Fruit fly (Drosophila melanogaster) whole organism, embryonic: ENCODE measurements around the gene rtv.

ENCODE experiments used
- Atf3 ChIP-seq: fragments of 200-800 bp; sonication (Bioruptor generic); optimal IDR thresholded peaks from 3 replicates; lab custom pipeline; 2016; ENCODE audit warnings: missing biosample characterization, missing genetic modification characterization
- CG10209 ChIP-seq: fragments of 200-800 bp; sonication (Bioruptor generic); optimal IDR thresholded peaks from 3 replicates; lab custom pipeline; 2017; ENCODE audit warnings: missing biosample characterization, mild to moderate bottlenecking, missing genetic modification characterization, missing genetic modification reagents
- CG10959 ChIP-seq: fragments of 200-800 bp; sonication (Bioruptor generic); IDR thresholded peaks from 2 replicates; pipeline ENCODE4 v1.3.6; 2022; ENCODE audit warnings: missing biosample characterization, missing genetic modification characterization
- CG11504 ChIP-seq: fragments of 200-800 bp; sonication (Bioruptor generic); optimal IDR thresholded peaks from 3 replicates; lab custom pipeline; 2019; ENCODE audit warnings: missing biosample characterization, mild to moderate bottlenecking, missing genetic modification characterization, moderate library complexity
- CG12219 ChIP-seq: fragments of 200-800 bp; sonication (Bioruptor generic); optimal IDR thresholded peaks from 3 replicates; lab custom pipeline; 2018; ENCODE audit warnings: missing biosample characterization, mild to moderate bottlenecking, missing genetic modification characterization
- CG1233 ChIP-seq: fragments of 200-800 bp; sonication (Bioruptor generic); optimal IDR thresholded peaks from 4 replicates; lab custom pipeline; 2018; ENCODE audit warnings: missing biosample characterization, mild to moderate bottlenecking, missing genetic modification characterization
- CG13287 ChIP-seq: fragments of 200-800 bp; sonication (Bioruptor generic); IDR thresholded peaks from 2 replicates; pipeline ENCODE4 v1.3.6; 2022; ENCODE audit warnings: missing biosample characterization, missing genetic modification characterization; ENCODE audit not compliant: partially characterized antibody
- CG15269 ChIP-seq: fragments of 200-800 bp; sonication (Bioruptor generic); optimal IDR thresholded peaks from 2 replicates; lab custom pipeline; 2018; ENCODE audit warnings: missing biosample characterization, mild to moderate bottlenecking, missing genetic modification characterization, moderate library complexity
- CG16815 ChIP-seq: fragments of 200-800 bp; sonication (Bioruptor generic); optimal IDR thresholded peaks from 3 replicates; lab custom pipeline; 2017; ENCODE audit warnings: missing biosample characterization, mild to moderate bottlenecking, missing genetic modification characterization
- CG18262 ChIP-seq: fragments of 200-800 bp; optimal IDR thresholded peaks from 3 replicates; lab custom pipeline; 2019; ENCODE audit warnings: missing biosample characterization, mild to moderate bottlenecking, missing genetic modification characterization, moderate library complexity
- CG18476 ChIP-seq: fragments of 200-800 bp; sonication (Bioruptor generic); optimal IDR thresholded peaks from 2 replicates; lab custom pipeline; 2016; ENCODE audit warnings: missing biosample characterization, mild to moderate bottlenecking, missing genetic modification characterization
- CG18619 ChIP-seq: fragments of 200-800 bp; sonication (Bioruptor generic); optimal IDR thresholded peaks from 3 replicates; lab custom pipeline; 2017; ENCODE audit warnings: missing biosample characterization, mild to moderate bottlenecking, missing genetic modification characterization
- CG32767 ChIP-seq: fragments of 200-800 bp; sonication (Bioruptor generic); IDR thresholded peaks from 2 replicates; pipeline ENCODE4 v1.3.6; 2022; ENCODE audit warnings: missing biosample characterization, missing genetic modification characterization
- CG6175 ChIP-seq: fragments of 200-800 bp; sonication (Bioruptor generic); IDR thresholded peaks from 3 replicates; pipeline ENCODE4 v1.3.6; 2022; ENCODE audit warnings: missing biosample characterization, missing genetic modification characterization
- CG7556 ChIP-seq: fragments of 200-800 bp; sonication (Bioruptor generic); optimal IDR thresholded peaks from 2 replicates; lab custom pipeline; 2017; ENCODE audit warnings: missing biosample characterization, mild to moderate bottlenecking, missing genetic modification characterization
- CG7839 ChIP-seq: fragments of 200-800 bp; sonication (Bioruptor generic); optimal IDR thresholded peaks from 3 replicates; lab custom pipeline; 2018; ENCODE audit warnings: missing biosample characterization, mild to moderate bottlenecking, missing genetic modification characterization, moderate library complexity
- CG9727 ChIP-seq: fragments of 200-800 bp; sonication (Bioruptor generic); optimal IDR thresholded peaks from 3 replicates; lab custom pipeline; 2017; ENCODE audit warnings: missing biosample characterization, mild to moderate bottlenecking, missing genetic modification characterization
- CoRest ChIP-seq: fragments of 200-800 bp; sonication (Bioruptor generic); optimal IDR thresholded peaks from 3 replicates; lab custom pipeline; 2018; ENCODE audit warnings: missing biosample characterization, mild to moderate bottlenecking, missing genetic modification characterization, moderate library complexity
- D ChIP-seq, 2 experiments: fragments of 200-800 bp in 1 of 2; fragments of >200 bp in 1 of 2; sonication (Bioruptor generic) in 1 of 2; optimal IDR thresholded peaks; 2 replicates in 1 of 2; 3 replicates in 1 of 2; lab custom pipeline; 2017; ENCODE audit warnings: mild to moderate bottlenecking in 1 of 2, missing biosample characterization in 1 of 2, missing genetic modification characterization in 1 of 2, missing genetic modification reagents in 1 of 2
- Hr3 ChIP-seq: fragments of 200-800 bp; sonication (Bioruptor generic); optimal IDR thresholded peaks from 3 replicates; lab custom pipeline; 2016; ENCODE audit warnings: missing biosample characterization, missing genetic modification characterization
- Lpt ChIP-seq: fragments of >200 bp; optimal IDR thresholded peaks from 2 replicates; lab custom pipeline; 2018; ENCODE audit warnings: missing biosample characterization, missing genetic modification characterization
- NfI ChIP-seq: fragments of 200-800 bp; sonication (Bioruptor generic); optimal IDR thresholded peaks from 3 replicates; lab custom pipeline; 2018; ENCODE audit warnings: missing biosample characterization, mild to moderate bottlenecking, missing genetic modification characterization, moderate library complexity
- Pdp1 ChIP-seq, 2 experiments: fragments of 200-800 bp; sonication (Bioruptor generic); optimal IDR thresholded peaks; 3 replicates each; lab custom pipeline; 2016; ENCODE audit warnings: missing biosample characterization in 2 of 2, missing genetic modification characterization in 2 of 2, mild to moderate bottlenecking in 1 of 2, moderate library complexity in 1 of 2
- Poxn ChIP-seq: fragments of 200-800 bp; sonication (Bioruptor generic); IDR thresholded peaks from 2 replicates; pipeline ENCODE4 v1.3.6; 2022; ENCODE audit warnings: missing biosample characterization, missing genetic modification characterization
- Tbp ChIP-seq: fragments of >200 bp; optimal IDR thresholded peaks from 2 replicates; lab custom pipeline; 2018; ENCODE audit warnings: missing biosample characterization, missing genetic modification characterization
- Xbp1 ChIP-seq: fragments of 200-800 bp; sonication (Bioruptor generic); optimal IDR thresholded peaks from 3 replicates; lab custom pipeline; 2016; ENCODE audit warnings: missing biosample characterization, mild to moderate bottlenecking, missing genetic modification characterization
- YL-1 ChIP-seq: fragments of 200-800 bp; sonication (Bioruptor generic); optimal IDR thresholded peaks from 3 replicates; lab custom pipeline; 2017; ENCODE audit warnings: missing biosample characterization, mild to moderate bottlenecking, missing genetic modification characterization
- ash1 ChIP-seq: fragments of 200-800 bp; sonication (Bioruptor generic); optimal IDR thresholded peaks from 2 replicates; lab custom pipeline; 2018; ENCODE audit warnings: missing biosample characterization, mild to moderate bottlenecking, missing genetic modification characterization
- bab2 ChIP-seq: fragments of 200-800 bp; sonication (Bioruptor generic); optimal IDR thresholded peaks from 2 replicates; lab custom pipeline; 2016; ENCODE audit warnings: missing biosample characterization, missing genetic modification characterization
- crol ChIP-seq: fragments of 200-800 bp; sonication (Bioruptor generic); IDR thresholded peaks from 2 replicates; pipeline ENCODE4 v1.3.6; 2022; ENCODE audit warnings: missing biosample characterization, missing genetic modification characterization
- crp ChIP-seq, 2 experiments: fragments of 200-800 bp; sonication (Bioruptor generic); optimal IDR thresholded peaks; 2 replicates in 1 of 2; 3 replicates in 1 of 2; lab custom pipeline; 2017; ENCODE audit warnings: missing biosample characterization in 2 of 2, missing genetic modification characterization in 2 of 2, mild to moderate bottlenecking in 1 of 2, moderate library complexity in 1 of 2
- cwo ChIP-seq: fragments of 200-800 bp; sonication (Bioruptor generic); optimal IDR thresholded peaks from 3 replicates; lab custom pipeline; 2017; ENCODE audit warnings: missing biosample characterization, missing genetic modification characterization, mild to moderate bottlenecking, moderate library complexity, missing genetic modification reagents
- dm ChIP-seq: fragments of 200-800 bp; sonication (Bioruptor generic); optimal IDR thresholded peaks from 3 replicates; lab custom pipeline; 2016; ENCODE audit warnings: missing biosample characterization, missing genetic modification characterization
- dmrt11E ChIP-seq: fragments of 200-800 bp; sonication (Bioruptor generic); optimal IDR thresholded peaks from 3 replicates; lab custom pipeline; 2018; ENCODE audit warnings: missing biosample characterization, mild to moderate bottlenecking, missing genetic modification characterization, moderate library complexity
- esg ChIP-seq: fragments of 200-800 bp; sonication (Bioruptor generic); conservative IDR thresholded peaks from 2 replicates; pipeline ENCODE4 v1.3.6; 2022; ENCODE audit warnings: missing biosample characterization, missing genetic modification characterization
- gcm2 ChIP-seq: fragments of 200-800 bp; sonication (Bioruptor generic); optimal IDR thresholded peaks from 2 replicates; lab custom pipeline; 2016; ENCODE audit warnings: missing biosample characterization, missing genetic modification characterization
- gro ChIP-seq: fragments of 200-800 bp; sonication (Bioruptor generic); optimal IDR thresholded peaks from 2 replicates; lab custom pipeline; 2016; ENCODE audit warnings: missing biosample characterization, missing genetic modification characterization
- lab ChIP-seq: fragments of 200-800 bp; sonication (Bioruptor generic); optimal IDR thresholded peaks from 3 replicates; lab custom pipeline; 2017; ENCODE audit warnings: missing biosample characterization, missing genetic modification characterization, mild to moderate bottlenecking, moderate library complexity, missing genetic modification reagents
- mld ChIP-seq: fragments of 200-800 bp; sonication (Bioruptor generic); IDR thresholded peaks from 3 replicates; pipeline ENCODE4 v1.3.6; 2022; ENCODE audit warnings: missing biosample characterization, missing genetic modification characterization; ENCODE audit not compliant: partially characterized antibody
- nau ChIP-seq: fragments of 200-800 bp; sonication (Bioruptor generic); optimal IDR thresholded peaks from 3 replicates; lab custom pipeline; 2017; ENCODE audit warnings: missing biosample characterization, mild to moderate bottlenecking, missing genetic modification characterization, missing genetic modification reagents
- onecut ChIP-seq: fragments of 200-800 bp; sonication (Bioruptor generic); IDR thresholded peaks from 2 replicates; pipeline ENCODE4 v1.3.6; 2022; ENCODE audit warnings: missing biosample characterization, missing genetic modification characterization
- pan ChIP-seq, 4 experiments: fragments of >200 bp in 3 of 4; fragments of 200-800 bp in 1 of 4; sonication (Bioruptor generic) in 1 of 4; optimal IDR thresholded peaks in 3 of 4; IDR thresholded peaks in 1 of 4; 2 replicates each; pipeline versions ENCODE4 v1.3.6 to Lab custom; 2017 to 2022; ENCODE audit warnings: missing biosample characterization in 2 of 4, missing genetic modification characterization in 2 of 4, mixed read lengths in 1 of 4
- seq ChIP-seq: fragments of 200-800 bp; sonication (Bioruptor generic); IDR thresholded peaks from 2 replicates; pipeline ENCODE4 v1.3.6; 2022; ENCODE audit warnings: missing biosample characterization, missing genetic modification characterization
- sisA ChIP-seq: fragments of 200-800 bp; sonication (Bioruptor generic); IDR thresholded peaks from 2 replicates; pipeline ENCODE4 v1.3.6; 2022; ENCODE audit warnings: missing biosample characterization, missing genetic modification characterization
- sqz ChIP-seq: fragments of 200-800 bp; sonication (Bioruptor generic); optimal IDR thresholded peaks from 3 replicates; lab custom pipeline; 2018; ENCODE audit warnings: missing biosample characterization, mild to moderate bottlenecking, missing genetic modification characterization
- wor ChIP-seq: fragments of 200-800 bp; sonication (Bioruptor generic); IDR thresholded peaks from 2 replicates; pipeline ENCODE4 v1.3.6; 2022; ENCODE audit warnings: missing biosample characterization, missing genetic modification characterization
- zfh2 ChIP-seq: fragments of 200-800 bp; sonication (Bioruptor generic); optimal IDR thresholded peaks from 2 replicates; lab custom pipeline; 2016; ENCODE audit warnings: missing biosample characterization, missing genetic modification characterization

rtv gene

dm6 chrX:11136587-11137512 lies 16.9 kb downstream of the rtv start, which contains the start of gene Klp10A (continued):
- TF ChIP-seq nau, result no peak
- TF ChIP-seq CG15269, result no peak
- peak; percentile 14 for TF ChIP-seq zfh2 (GFP tag; lab: Kevin White, UChicago)
- TF ChIP-seq dm (GFP tag; lab: Kevin White, UChicago), result peak; percentile 0
- TF ChIP-seq cwo (GFP tag; lab: Kevin White, UChicago), result no peak
- no peak for TF ChIP-seq bab2 (GFP tag; lab: Kevin White, UChicago)
- TF ChIP-seq CG7839, result no peak
- no peak for TF ChIP-seq gcm2 (GFP tag; lab: Kevin White, UChicago)
- 0 out of 2 replicates have a peak, but pooled peaks have one; percentile 13 for TF ChIP-seq sisA (GFP tag; lab: Robert Waterston, UW)
- TF ChIP-seq CG1233 (GFP tag; lab: Kevin White, UChicago), result no peak
- no peak for TF ChIP-seq CG18262 (tag; lab: Kevin White, UChicago)
- TF ChIP-seq onecut (GFP tag; lab: Robert Waterston, UW), result no peak
- TF ChIP-seq CG9727 (GFP tag; lab: Kevin White, UChicago), result peak; percentile 16
- no peak for TF ChIP-seq CG11504 (tag; lab: Kevin White, UChicago)
- 0 out of 2 replicates have a peak, but pooled peaks have one; percentile 24 for TF ChIP-seq CG32767 (GFP tag; lab: Robert Waterston, UW)
- TF ChIP-seq CG16815 (GFP tag; lab: Kevin White, UChicago), result no peak
- TF ChIP-seq wor (GFP tag; lab: Robert Waterston, UW), result no peak
- TF ChIP-seq crp (GFP tag; optimal IDR thresholded peaks at IDR 0.05; lab: Kevin White, UChicago), result peak in 1 of 2 experiments; percentile 76
- no peak; the same call in 1 of the 2 replicates for TF ChIP-seq CG13287 (GFP tag; lab: Robert Waterston, UW)
- TF ChIP-seq CG18619, result no peak
- TF ChIP-seq Lpt (GFP tag; lab: Kevin White, UChicago), result no peak
- no peak for TF ChIP-seq D (optimal IDR thresholded peaks at IDR 0.05; lab: Kevin White, UChicago)
- TF ChIP-seq D (GFP tag; optimal IDR thresholded peaks at IDR 0.05; lab: Kevin White, UChicago), result peak; percentile 23
- TF ChIP-seq ash1 (GFP tag; lab: Kevin White, UChicago), result no peak
- no peak for TF ChIP-seq CG6175 (GFP tag; lab: Robert Waterston, UW)
- TF ChIP-seq CG12219, result no peak
- TF ChIP-seq CG10959 (GFP tag; lab: Robert Waterston, UW), result no peak
- peak; percentile 24 for TF ChIP-seq CoRest (tag; lab: Kevin White, UChicago)
- TF ChIP-seq Pdp1 (GFP tag; optimal IDR thresholded peaks at IDR 0.05; lab: Kevin White, UChicago), result peak in 1 of 2 experiments; percentile 90
- TF ChIP-seq crol (GFP tag; lab: Robert Waterston, UW), result no peak
- TF ChIP-seq sqz (GFP tag; lab: Kevin White, UChicago), result no peak
- TF ChIP-seq lab (GFP tag; lab: Kevin White, UChicago), result no peak
- peak; percentile 6 for TF ChIP-seq NfI (GFP tag; lab: Kevin White, UChicago)
- TF ChIP-seq YL-1, result no peak
- no peak for TF ChIP-seq pan (optimal IDR thresholded peaks at IDR 0.05; lab: Kevin White, UChicago)
- no peak for TF ChIP-seq pan (GFP tag; optimal IDR thresholded peaks at IDR 0.05 in 1 of 2, IDR thresholded peaks at IDR 0.05 in 1 of 2)
- no peak for TF ChIP-seq seq
- no peak for TF ChIP-seq dmrt11E (tag; lab: Kevin White, UChicago)
- TF ChIP-seq Xbp1 (GFP tag; lab: Kevin White, UChicago), result peak; percentile 36
- TF ChIP-seq CG18476 (GFP tag; lab: Kevin White, UChicago), result no peak
- TF ChIP-seq Tbp (GFP tag; lab: Kevin White, UChicago), result no peak
- TF ChIP-seq CG7556 (GFP tag; lab: Kevin White, UChicago), result peak; percentile 4
- no peak for TF ChIP-seq Atf3 (GFP tag; lab: Kevin White, UChicago)
- no peak for TF ChIP-seq esg (GFP tag; lab: Robert Waterston, UW)
- TF ChIP-seq Hr3 (GFP tag; lab: Kevin White, UChicago), result no peak
- no peak for TF ChIP-seq Poxn (GFP tag; lab: Robert Waterston, UW)
- no peak for TF ChIP-seq CG10209 (GFP tag; lab: Kevin White, UChicago)
- TF ChIP-seq gro, result peak; percentile 31
- TF ChIP-seq mld (GFP tag; lab: Robert Waterston, UW), result no peak
